Fruit fly (Drosophila melanogaster) whole organism, prepupa: ENCODE measurements around the gene CG46520.
"Not testable (repeated sequence)": the region's sequence is repeated elsewhere in the genome, so short reads cannot be mapped to it uniquely, and the experiment has no call there.

ENCODE experiments used
- CG11294 ChIP-seq: fragments of 200-800 bp; sonication (Bioruptor generic); IDR thresholded peaks from 2 replicates; pipeline ENCODE4 v1.3.6; 2022; ENCODE audit warnings: missing biosample characterization, missing genetic modification characterization
- CG1621 ChIP-seq: fragments of 200-800 bp; sonication (Bioruptor generic); optimal IDR thresholded peaks from 3 replicates; lab custom pipeline; 2018; ENCODE audit warnings: missing biosample characterization, mild to moderate bottlenecking, missing genetic modification characterization
- CG34406 ChIP-seq: fragments of 200-800 bp; sonication (Bioruptor generic); optimal IDR thresholded peaks from 3 replicates; lab custom pipeline; 2016; ENCODE audit warnings: missing biosample characterization, missing genetic modification characterization
- CG6163 ChIP-seq: fragments of 200-800 bp; sonication (Bioruptor generic); IDR thresholded peaks from 3 replicates; pipeline ENCODE4 v1.3.6; 2022; ENCODE audit warnings: missing biosample characterization, missing genetic modification characterization
- Hr39 ChIP-seq: fragments of 200-800 bp; sonication (Bioruptor generic); optimal IDR thresholded peaks from 2 replicates; lab custom pipeline; 2016; ENCODE audit warnings: missing biosample characterization, missing genetic modification characterization
- Met ChIP-seq: fragments of 200-800 bp; sonication (Bioruptor generic); optimal IDR thresholded peaks from 3 replicates; lab custom pipeline; 2016; ENCODE audit warnings: missing biosample characterization, missing genetic modification characterization
- Sox102F ChIP-seq: fragments of 200-800 bp; sonication (Bioruptor generic); optimal IDR thresholded peaks from 2 replicates; lab custom pipeline; 2016; ENCODE audit warnings: missing biosample characterization, mild to moderate bottlenecking, missing genetic modification characterization
- eg ChIP-seq: fragments of 200-800 bp; sonication (Bioruptor generic); IDR thresholded peaks from 3 replicates; pipeline ENCODE4 v1.3.6; 2022; ENCODE audit warnings: missing biosample characterization, missing genetic modification characterization
- net ChIP-seq: fragments of 200-800 bp; sonication (Bioruptor generic); optimal IDR thresholded peaks from 3 replicates; lab custom pipeline; 2016; ENCODE audit warnings: missing biosample characterization, missing genetic modification characterization
- vri ChIP-seq: fragments of 200-800 bp; sonication (Bioruptor generic); optimal IDR thresholded peaks from 3 replicates; lab custom pipeline; 2016; ENCODE audit warnings: missing biosample characterization, mild to moderate bottlenecking, missing genetic modification characterization

DNA sequence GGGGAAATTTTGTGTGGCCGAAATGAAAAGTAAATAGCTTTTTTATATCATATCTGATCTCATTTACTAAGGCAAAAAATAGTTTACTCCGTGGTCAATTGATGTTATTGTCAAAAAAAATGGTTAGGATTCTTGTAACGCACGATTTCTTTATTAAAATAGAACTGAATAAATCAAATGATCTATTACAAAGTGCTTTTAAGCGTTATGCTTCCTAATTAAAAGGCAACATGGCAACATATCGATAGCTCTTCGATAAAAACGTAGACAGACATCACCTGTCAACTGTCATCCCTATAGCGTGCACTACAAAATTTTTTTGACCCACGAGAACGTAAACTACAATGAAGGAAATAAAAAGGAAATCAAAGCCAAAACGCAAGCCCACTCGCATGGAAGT is 19.3 kb upstream of the CG46520 start, which contains the start of gene CG46517:
- TF ChIP-seq CG1621 (tag; lab: Kevin White, UChicago); Met (GFP tag; lab: Kevin White, UChicago); CG6163 (GFP tag; lab: Robert Waterston, UW); CG11294 (GFP tag; lab: Robert Waterston, UW); Sox102F; eg (GFP tag; lab: Robert Waterston, UW); Hr39 (GFP tag; lab: Kevin White, UChicago); CG34406 (GFP tag; lab: Kevin White, UChicago); net; vri (GFP tag; lab: Kevin White, UChicago): not testable (repeated sequence)
